Fruit fly (Drosophila melanogaster) whole organism, embryonic: Measurements from ENCODE around the gene mts.
A peak's percentile ranks its signal among the peaks of the same experiment; 100 is the strongest.

Source experiments
- Adf1 ChIP-seq: fragments of 200-800 bp; sonication (Bioruptor generic); IDR thresholded peaks from 2 replicates; pipeline ENCODE4 v1.3.6; 2022; ENCODE audit warnings: missing biosample characterization, missing genetic modification characterization
- Atf-2 ChIP-seq: fragments of 200-800 bp; sonication (Bioruptor generic); optimal IDR thresholded peaks from 2 replicates; lab custom pipeline; 2016; ENCODE audit warnings: missing biosample characterization, missing genetic modification characterization
- BEAF-32 ChIP-seq: fragments of 200-800 bp; sonication (Bioruptor generic); optimal IDR thresholded peaks from 3 replicates; lab custom pipeline; 2017; ENCODE audit warnings: missing biosample characterization, missing genetic modification characterization, mild to moderate bottlenecking, moderate library complexity, missing genetic modification reagents
- BtbVII ChIP-seq: fragments of 200-800 bp; sonication (Bioruptor generic); optimal IDR thresholded peaks from 3 replicates; lab custom pipeline; 2017; ENCODE audit warnings: missing biosample characterization, mild to moderate bottlenecking, missing genetic modification characterization
- CG11456 ChIP-seq: fragments of 200-800 bp; sonication (Bioruptor generic); IDR thresholded peaks from 3 replicates; pipeline ENCODE4 v1.3.6; 2022; ENCODE audit warnings: missing biosample characterization, missing genetic modification characterization
- CG12769 ChIP-seq: fragments of 200-800 bp; sonication (Bioruptor generic); optimal IDR thresholded peaks from 2 replicates; lab custom pipeline; 2019; ENCODE audit warnings: missing biosample characterization, mild to moderate bottlenecking, missing genetic modification characterization, moderate library complexity
- CG13424 ChIP-seq: fragments of 200-800 bp; sonication (Bioruptor generic); optimal IDR thresholded peaks from 2 replicates; lab custom pipeline; 2019; ENCODE audit warnings: missing biosample characterization, mild to moderate bottlenecking, missing genetic modification characterization, moderate library complexity
- CG2712 ChIP-seq: fragments of 200-800 bp; optimal IDR thresholded peaks from 3 replicates; lab custom pipeline; 2019; ENCODE audit warnings: missing biosample characterization, mild to moderate bottlenecking, missing genetic modification characterization, moderate library complexity
- CG34376 ChIP-seq: fragments of 200-800 bp; sonication (Bioruptor generic); optimal IDR thresholded peaks from 2 replicates; lab custom pipeline; 2018; ENCODE audit warnings: missing biosample characterization, mild to moderate bottlenecking, missing genetic modification characterization
- CG5180 ChIP-seq: fragments of 200-800 bp; sonication (Bioruptor generic); optimal IDR thresholded peaks from 3 replicates; lab custom pipeline; 2017; ENCODE audit warnings: missing biosample characterization, missing genetic modification characterization, mild to moderate bottlenecking, moderate library complexity, missing genetic modification reagents
- CG7271 ChIP-seq: fragments of 200-800 bp; sonication (Bioruptor generic); optimal IDR thresholded peaks from 2 replicates; lab custom pipeline; 2018; ENCODE audit warnings: missing biosample characterization, mild to moderate bottlenecking, missing genetic modification characterization, moderate library complexity
- CG7839 ChIP-seq: fragments of 200-800 bp; sonication (Bioruptor generic); optimal IDR thresholded peaks from 3 replicates; lab custom pipeline; 2018; ENCODE audit warnings: missing biosample characterization, mild to moderate bottlenecking, missing genetic modification characterization, moderate library complexity
- CG8290 ChIP-seq, 3 experiments: fragments of 200-800 bp; sonication (Bioruptor generic); optimal IDR thresholded peaks; 2 replicates each; lab custom pipeline; 2016 to 2019; ENCODE audit warnings: missing biosample characterization in 3 of 3, missing genetic modification characterization in 3 of 3, mild to moderate bottlenecking in 2 of 3, moderate library complexity in 1 of 3
- CG8924 ChIP-seq: fragments of 200-800 bp; optimal IDR thresholded peaks from 3 replicates; lab custom pipeline; 2019; ENCODE audit warnings: missing biosample characterization, mild to moderate bottlenecking, missing genetic modification characterization, moderate library complexity
- CG9932 ChIP-seq: fragments of 200-800 bp; sonication (Bioruptor generic); IDR thresholded peaks from 2 replicates; pipeline ENCODE4 v1.3.6; 2022; ENCODE audit warnings: missing biosample characterization, missing genetic modification characterization
- D19A ChIP-seq: fragments of 200-800 bp; optimal IDR thresholded peaks from 3 replicates; lab custom pipeline; 2019; ENCODE audit warnings: missing biosample characterization, mild to moderate bottlenecking, missing genetic modification characterization, moderate library complexity
- Dbx ChIP-seq: fragments of 200-800 bp; sonication (Bioruptor generic); IDR thresholded peaks from 3 replicates; pipeline ENCODE4 v1.3.6; 2022; ENCODE audit warnings: missing biosample characterization, missing genetic modification characterization
- Dip3 ChIP-seq: fragments of 200-800 bp; sonication (Bioruptor generic); optimal IDR thresholded peaks from 3 replicates; lab custom pipeline; 2016; ENCODE audit warnings: missing biosample characterization, missing genetic modification characterization
- Doc2 ChIP-seq: fragments of 200-800 bp; sonication (Bioruptor generic); IDR thresholded peaks from 2 replicates; pipeline ENCODE4 v1.3.6; 2022; ENCODE audit warnings: missing biosample characterization, missing genetic modification characterization
- Fer1 ChIP-seq: fragments of 200-800 bp; sonication (Bioruptor generic); optimal IDR thresholded peaks from 2 replicates; lab custom pipeline; 2017; ENCODE audit warnings: missing biosample characterization, mild to moderate bottlenecking, missing genetic modification characterization
- Fer2 ChIP-seq: fragments of 200-800 bp; sonication (Bioruptor generic); optimal IDR thresholded peaks from 2 replicates; lab custom pipeline; 2018; ENCODE audit warnings: missing biosample characterization, mild to moderate bottlenecking, missing genetic modification characterization, moderate library complexity
- HLH54F ChIP-seq: fragments of 200-800 bp; sonication (Bioruptor generic); optimal IDR thresholded peaks from 3 replicates; lab custom pipeline; 2016; ENCODE audit warnings: missing biosample characterization, missing genetic modification characterization
- Hr51 ChIP-seq, 2 experiments: fragments of 200-800 bp; sonication (Bioruptor generic); optimal IDR thresholded peaks; 2 replicates in 1 of 2; 3 replicates in 1 of 2; lab custom pipeline; 2016 to 2018; ENCODE audit warnings: missing biosample characterization in 2 of 2, missing genetic modification characterization in 2 of 2, mild to moderate bottlenecking in 1 of 2, moderate library complexity in 1 of 2
- Hr78 ChIP-seq, 2 experiments: fragments of 200-800 bp in 1 of 2; fragments of >200 bp in 1 of 2; sonication (Bioruptor generic) in 1 of 2; optimal IDR thresholded peaks; 2 replicates each; lab custom pipeline; 2017 to 2019; ENCODE audit warnings: missing biosample characterization in 2 of 2, missing genetic modification characterization in 2 of 2, mild to moderate bottlenecking in 1 of 2, moderate library complexity in 1 of 2
- Jarid2 ChIP-seq: fragments of 200-800 bp; sonication (Bioruptor generic); optimal IDR thresholded peaks from 3 replicates; lab custom pipeline; 2017; ENCODE audit warnings: mild to moderate bottlenecking, missing biosample characterization, missing genetic modification reagents, missing genetic modification characterization
- MBD-R2 ChIP-seq: fragments of 200-800 bp; sonication (Bioruptor generic); IDR thresholded peaks from 2 replicates; pipeline ENCODE4 v1.3.6; 2022; ENCODE audit warnings: missing biosample characterization, missing genetic modification characterization
- Max ChIP-seq: fragments of 200-800 bp; sonication (Bioruptor generic); optimal IDR thresholded peaks from 2 replicates; lab custom pipeline; 2016; ENCODE audit warnings: missing biosample characterization, mild to moderate bottlenecking, missing genetic modification characterization
- Sox102F ChIP-seq: fragments of 200-800 bp; sonication (Bioruptor generic); optimal IDR thresholded peaks from 2 replicates; lab custom pipeline; 2018; ENCODE audit warnings: missing biosample characterization, mild to moderate bottlenecking, missing genetic modification characterization, moderate library complexity
- Sry-β ChIP-seq: fragments of 200-800 bp; sonication (Bioruptor generic); optimal IDR thresholded peaks from 2 replicates; lab custom pipeline; 2018; ENCODE audit warnings: missing biosample characterization, mild to moderate bottlenecking, missing genetic modification characterization, moderate library complexity
- Vsx1 ChIP-seq: fragments of 200-800 bp; sonication (Bioruptor generic); optimal IDR thresholded peaks from 2 replicates; lab custom pipeline; 2017; ENCODE audit warnings: missing biosample characterization, mild to moderate bottlenecking, missing genetic modification characterization, missing genetic modification reagents
- Xbp1 ChIP-seq: fragments of 200-800 bp; sonication (Bioruptor generic); optimal IDR thresholded peaks from 3 replicates; lab custom pipeline; 2016; ENCODE audit warnings: missing biosample characterization, mild to moderate bottlenecking, missing genetic modification characterization
- amos ChIP-seq: fragments of 200-800 bp; sonication (Bioruptor generic); IDR thresholded peaks from 2 replicates; pipeline ENCODE4 v1.3.6; 2022; ENCODE audit warnings: missing biosample characterization, missing genetic modification characterization; ENCODE audit not compliant: partially characterized antibody
- bowl ChIP-seq: fragments of 200-800 bp; sonication (Bioruptor generic); IDR thresholded peaks from 2 replicates; pipeline ENCODE4 v1.3.6; 2022; ENCODE audit warnings: missing biosample characterization, missing genetic modification characterization
- ci ChIP-seq: fragments of 200-800 bp; sonication (Bioruptor generic); IDR thresholded peaks from 3 replicates; pipeline ENCODE4 v1.3.6; 2022; ENCODE audit warnings: missing biosample characterization, missing genetic modification characterization
- dmrt99B ChIP-seq: fragments of 200-800 bp; sonication (Bioruptor generic); optimal IDR thresholded peaks from 2 replicates; lab custom pipeline; 2018; ENCODE audit warnings: missing biosample characterization, mild to moderate bottlenecking, missing genetic modification characterization, moderate library complexity
- exex ChIP-seq: fragments of 200-800 bp; sonication (Bioruptor generic); optimal IDR thresholded peaks from 4 replicates; lab custom pipeline; 2018; ENCODE audit warnings: missing biosample characterization, mild to moderate bottlenecking, missing genetic modification characterization, moderate library complexity
- ftz-f1 ChIP-seq: fragments of 200-800 bp; sonication (Bioruptor generic); optimal IDR thresholded peaks from 2 replicates; lab custom pipeline; 2016; ENCODE audit warnings: missing biosample characterization, missing genetic modification characterization
- gce ChIP-seq: fragments of 200-800 bp; sonication (Bioruptor generic); IDR thresholded peaks from 3 replicates; pipeline ENCODE4 v1.3.6; 2022; ENCODE audit warnings: missing biosample characterization, missing genetic modification characterization
- lov ChIP-seq, 2 experiments: fragments of 200-800 bp in 1 of 2; fragments of >200 bp in 1 of 2; sonication (Bioruptor generic) in 1 of 2; IDR thresholded peaks in 1 of 2; optimal IDR thresholded peaks in 1 of 2; 2 replicates in 1 of 2; 3 replicates in 1 of 2; pipeline versions ENCODE4 v1.3.6 to Lab custom; 2017 to 2022; ENCODE audit warnings: missing biosample characterization in 1 of 2, missing genetic modification characterization in 1 of 2
- nom ChIP-seq: fragments of 200-800 bp; sonication (Bioruptor generic); optimal IDR thresholded peaks from 2 replicates; lab custom pipeline; 2017; ENCODE audit warnings: missing biosample characterization, missing genetic modification characterization, mild to moderate bottlenecking, moderate library complexity, missing genetic modification reagents
- pho ChIP-seq: fragments of 200-800 bp; sonication (Bioruptor generic); optimal IDR thresholded peaks from 2 replicates; lab custom pipeline; 2016; ENCODE audit warnings: missing biosample characterization, missing genetic modification characterization
- sd ChIP-seq: fragments of 200-800 bp; sonication (Bioruptor generic); optimal IDR thresholded peaks from 3 replicates; lab custom pipeline; 2018; ENCODE audit warnings: missing biosample characterization, mild to moderate bottlenecking, missing genetic modification characterization, moderate library complexity
- sens ChIP-seq: fragments of 200-800 bp; sonication (Bioruptor generic); peaks from one replicate; lab custom pipeline; 2016; ENCODE audit warnings: missing biosample characterization, missing genetic modification characterization
- sob ChIP-seq: fragments of 200-800 bp; sonication (Bioruptor generic); IDR thresholded peaks from 2 replicates; pipeline ENCODE4 v1.3.6; 2022; ENCODE audit warnings: missing biosample characterization, missing genetic modification characterization
- zfh1 ChIP-seq: fragments of 200-800 bp; sonication (Bioruptor generic); IDR thresholded peaks from 3 replicates; pipeline ENCODE4 v1.3.6; 2022; ENCODE audit warnings: missing biosample characterization, missing genetic modification characterization

The mts gene

DNA sequence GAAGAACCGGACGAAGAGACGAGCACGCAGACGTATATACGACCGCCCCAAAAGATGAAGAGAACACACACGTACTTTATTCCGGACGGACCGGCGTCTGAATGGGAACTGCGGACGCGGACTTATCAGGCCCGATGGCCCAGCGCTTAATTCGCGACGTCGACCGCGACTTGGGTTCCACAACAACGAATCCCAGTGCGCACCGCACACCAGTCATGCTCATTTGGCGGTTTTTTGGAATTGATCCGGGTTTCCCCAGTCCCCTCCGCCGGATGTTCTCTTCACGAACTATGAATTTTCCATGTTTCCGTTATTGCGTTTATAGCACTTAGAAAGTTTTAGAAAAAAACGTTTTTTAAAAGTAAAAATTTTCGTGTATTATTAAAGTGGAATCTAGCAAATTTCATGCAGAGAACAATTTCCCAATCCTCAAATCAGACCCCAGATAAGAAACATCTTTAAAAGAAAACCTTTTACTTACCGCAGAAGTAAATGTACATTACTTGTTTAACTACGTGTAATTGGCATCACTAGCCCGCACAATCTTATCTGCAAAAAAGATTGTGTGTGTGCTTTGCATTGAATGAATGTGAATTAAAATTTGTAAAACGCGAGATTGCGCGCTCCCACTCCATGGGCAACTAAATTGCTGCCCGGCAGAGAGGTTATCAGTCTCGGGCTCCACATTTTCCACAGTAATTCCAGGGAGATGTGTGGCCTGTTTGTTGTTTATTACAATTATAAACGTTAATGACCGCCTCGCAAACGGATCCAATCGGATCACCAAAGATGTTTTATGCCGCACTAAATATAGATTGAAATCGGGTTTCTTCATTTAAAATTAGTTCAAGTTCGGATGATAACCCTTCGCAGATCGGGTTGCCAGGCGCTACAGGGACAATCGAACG, 36.7 kb upstream of the mts start, which contains the start of gene CG7149 (continued):
- TF ChIP-seq CG12769 (tag; lab: Kevin White, UChicago) (peak; percentile 62), HLH54F (GFP tag; lab: Kevin White, UChicago) (peak; percentile 5), CG7839 (tag; lab: Kevin White, UChicago) (peak; percentile 8), dmrt99B (tag; lab: Kevin White, UChicago) (no peak), D19A (tag; lab: Kevin White, UChicago) (peak; percentile 9), Fer1 (GFP tag; lab: Kevin White, UChicago) (peak; percentile 23), sd (tag; lab: Kevin White, UChicago) (peak; percentile 25), Vsx1 (GFP tag; lab: Kevin White, UChicago) (peak; percentile 39), Sry-β (peak; percentile 87), BEAF-32 (GFP tag; lab: Kevin White, UChicago) (no peak), Sox102F (GFP tag; lab: Kevin White, UChicago) (peak; percentile 7), Dip3 (GFP tag; lab: Kevin White, UChicago) (no peak), sens (GFP tag; lab: Kevin White, UChicago) (peak; percentile 50), Atf-2 (GFP tag; lab: Kevin White, UChicago) (peak; percentile 16), Adf1 (peak; percentile 94), amos (GFP tag; lab: Robert Waterston, UW) (peak; percentile 45; the same call in 1 of the 2 replicates), exex (peak; percentile 91), Max (GFP tag; lab: Kevin White, UChicago) (no peak), Xbp1 (GFP tag; lab: Kevin White, UChicago) (peak; percentile 41), ci (GFP tag; lab: Robert Waterston, UW) (peak; percentile 66; the same call in 2 of the 3 replicates), zfh1 (GFP tag; lab: Robert Waterston, UW) (0 out of 3 replicates have a peak, but pooled peaks have one; percentile 16), Jarid2 (peak; percentile 59), CG2712 (tag; lab: Kevin White, UChicago) (peak; percentile 2), CG7271 (tag; lab: Kevin White, UChicago) (no peak), ftz-f1 (GFP tag; lab: Kevin White, UChicago) (peak; percentile 15), sob (peak; percentile 23; the same call in 1 of the 2 replicates), Dbx (GFP tag; lab: Robert Waterston, UW) (0 out of 3 replicates have a peak, but pooled peaks have one; percentile 32), Doc2 (GFP tag; lab: Robert Waterston, UW) (no peak), Hr78 (GFP tag; optimal IDR thresholded peaks at IDR 0.05; lab: Kevin White, UChicago) (peak in 1 of 2 experiments; percentile 13), MBD-R2 (GFP tag; lab: Robert Waterston, UW) (0 out of 2 replicates have a peak, but pooled peaks have one; percentile 8), CG34376 (GFP tag; lab: Kevin White, UChicago) (peak; percentile 95), CG5180 (GFP tag; lab: Kevin White, UChicago) (no peak), gce (0 out of 3 replicates have a peak, but pooled peaks have one; percentile 26), CG13424 (tag; lab: Kevin White, UChicago) (peak; percentile 20), CG9932 (GFP tag; lab: Robert Waterston, UW) (peak; percentile 19; the same call in 1 of the 2 replicates), CG11456 (GFP tag; lab: Robert Waterston, UW) (no peak), CG8290 (GFP tag; optimal IDR thresholded peaks at IDR 0.05; lab: Kevin White, UChicago) (no peak), CG8290 (tag; optimal IDR thresholded peaks at IDR 0.05; lab: Kevin White, UChicago) (peak in 1 of 2 experiments; percentile 68), CG8924 (tag; lab: Kevin White, UChicago) (peak; percentile 19), lov (optimal IDR thresholded peaks at IDR 0.05; lab: Kevin White, UChicago) (no peak), lov (GFP tag; IDR thresholded peaks at IDR 0.05; lab: Robert Waterston, UW) (0 out of 3 replicates have a peak, but pooled peaks have one; percentile 9), nom (peak; percentile 2), pho (GFP tag; lab: Kevin White, UChicago) (peak; percentile 7), bowl (GFP tag; lab: Robert Waterston, UW) (no peak), Hr51 (GFP tag; optimal IDR thresholded peaks at IDR 0.05; lab: Kevin White, UChicago) (peak in 1 of 2 experiments; percentile 31), Fer2 (no peak), BtbVII (peak; percentile 35)
